Fruit fly (Drosophila melanogaster): Measurements from ENCODE around the gene CG42588.

Gene CG42588

DNA sequence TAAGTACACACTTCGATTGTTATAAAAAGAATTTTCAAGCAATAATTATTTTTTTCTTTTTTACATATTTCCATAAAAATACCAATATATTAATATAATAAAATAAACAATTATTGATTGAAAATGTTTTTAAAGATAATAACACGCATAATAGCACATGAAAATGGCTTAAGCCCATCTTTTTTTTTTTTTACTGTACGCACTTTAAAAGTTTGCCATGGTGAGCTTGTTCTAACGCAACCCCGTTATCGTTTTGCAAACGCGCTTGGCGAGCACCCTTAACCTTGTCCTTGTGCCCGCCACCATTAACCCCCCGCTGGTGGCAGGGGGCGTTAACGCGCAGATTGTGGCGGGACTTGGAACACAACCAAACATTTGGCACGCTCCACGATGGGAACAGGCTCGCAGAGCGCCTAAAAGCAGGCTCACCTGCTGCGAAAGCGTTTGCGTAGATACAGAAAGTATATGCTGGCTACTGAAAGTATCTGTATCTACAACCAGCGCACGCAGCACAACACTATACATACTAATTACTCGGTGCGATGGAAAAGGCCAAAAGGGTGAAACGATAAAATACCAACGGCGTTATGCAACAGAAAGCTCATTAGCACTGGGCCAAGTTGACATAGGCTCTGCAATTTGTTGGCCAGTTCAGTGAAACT is 19.9 kb downstream of the CG42588 start (continued):
- no peak for TF ChIP-seq dati (GFP tag; IDR thresholded peaks at IDR 0.05)
- no peak for TF ChIP-seq Dek (tag; optimal IDR thresholded peaks at IDR 0.05)
- no peak for TF ChIP-seq CG8089 (GFP tag; optimal IDR thresholded peaks at IDR 0.05)
- no peak for TF ChIP-seq salm (tag; optimal IDR thresholded peaks at IDR 0.05)
- TF ChIP-seq CG1602 (GFP tag; optimal IDR thresholded peaks at IDR 0.05) = no peak
- no peak for TF ChIP-seq grn (GFP tag; optimal IDR thresholded peaks at IDR 0.05)
- no peak for TF ChIP-seq CG6683 (GFP tag; optimal IDR thresholded peaks at IDR 0.05)
- TF ChIP-seq otp (GFP tag; IDR thresholded peaks at IDR 0.05) = no peak
- TF ChIP-seq al (GFP tag; IDR thresholded peaks at IDR 0.05) = no peak
- TF ChIP-seq az2 (GFP tag; optimal IDR thresholded peaks at IDR 0.05) = no peak
- no peak for TF ChIP-seq CG11398 (GFP tag; optimal IDR thresholded peaks at IDR 0.05)
- TF ChIP-seq C15 (GFP tag; IDR thresholded peaks at IDR 0.05) = no peak
- TF ChIP-seq dimm (GFP tag; IDR thresholded peaks at IDR 0.05) = no peak
- TF ChIP-seq MBD-R2 (GFP tag; IDR thresholded peaks at IDR 0.05) = no peak
- peak; percentile 16 for TF ChIP-seq Sox100B (GFP tag; optimal IDR thresholded peaks at IDR 0.05)
- TF ChIP-seq luna (GFP tag; optimal IDR thresholded peaks at IDR 0.05) = no peak
- TF ChIP-seq CG18619 (GFP tag; optimal IDR thresholded peaks at IDR 0.05) = no peak
- no peak for TF ChIP-seq Hmr (GFP tag; optimal IDR thresholded peaks at IDR 0.05)
- no peak for TF ChIP-seq PHDP (tag; optimal IDR thresholded peaks at IDR 0.05)
- TF ChIP-seq lbe (GFP tag; optimal IDR thresholded peaks at IDR 0.05) = no peak
- TF ChIP-seq gsb-n (tag; optimal IDR thresholded peaks at IDR 0.05) = no peak
- TF ChIP-seq CG15073 (GFP tag; optimal IDR thresholded peaks at IDR 0.05) = no peak
- TF ChIP-seq crol (GFP tag; IDR thresholded peaks at IDR 0.05) = peak; percentile 54; the same call in 1 of the 2 replicates
- no peak for TF ChIP-seq TFAM (GFP tag; optimal IDR thresholded peaks at IDR 0.05)
- no peak for TF ChIP-seq CG9876 (GFP tag; optimal IDR thresholded peaks at IDR 0.05)
- no peak for TF ChIP-seq sim (GFP tag; IDR thresholded peaks at IDR 0.05)
- TF ChIP-seq peb (GFP tag; IDR thresholded peaks at IDR 0.05) = no peak
- TF ChIP-seq CG3065 (GFP tag; optimal IDR thresholded peaks at IDR 0.05) = no peak
- TF ChIP-seq pita (GFP tag; optimal IDR thresholded peaks at IDR 0.05) = no peak
- no peak for TF ChIP-seq Fer2 (tag; optimal IDR thresholded peaks at IDR 0.05)
- no peak for TF ChIP-seq gro (GFP tag; optimal IDR thresholded peaks at IDR 0.05)
- peak; percentile 20 for TF ChIP-seq CG11504 (tag; optimal IDR thresholded peaks at IDR 0.05)
- no peak for TF ChIP-seq dan (GFP tag; IDR thresholded peaks at IDR 0.05)
- no peak for TF ChIP-seq yki (optimal IDR thresholded peaks at IDR 0.05)
- no peak for TF ChIP-seq CG10321 (GFP tag; IDR thresholded peaks at IDR 0.05)
- 0 out of 2 replicates have a peak, but pooled peaks have one; percentile 23 for TF ChIP-seq gt (GFP tag; IDR thresholded peaks at IDR 0.05)
- TF ChIP-seq mam (GFP tag; optimal IDR thresholded peaks at IDR 0.05) = no peak
- no peak for TF ChIP-seq CG10366 (GFP tag; IDR thresholded peaks at IDR 0.05)
- TF ChIP-seq CG8944 (GFP tag; optimal IDR thresholded peaks at IDR 0.05) = no peak
- no peak for TF ChIP-seq cwo (GFP tag; optimal IDR thresholded peaks at IDR 0.05)
- no peak for TF ChIP-seq tup (GFP tag; optimal IDR thresholded peaks at IDR 0.05)
- no peak for TF ChIP-seq zen2 (GFP tag; IDR thresholded peaks at IDR 0.05; ENCODE audit: partially characterized antibody)
- no peak for TF ChIP-seq CG2875 (GFP tag; optimal IDR thresholded peaks at IDR 0.05)
- TF ChIP-seq Oli (tag; optimal IDR thresholded peaks at IDR 0.05) = no peak
- peak; percentile 29 for TF ChIP-seq CG12071 (GFP tag; optimal IDR thresholded peaks at IDR 0.05)
- no peak for TF ChIP-seq Hr3 (GFP tag; optimal IDR thresholded peaks at IDR 0.05)
- TF ChIP-seq en (GFP tag; optimal IDR thresholded peaks at IDR 0.05) = no peak
- no peak for TF ChIP-seq CG7786 (GFP tag; optimal IDR thresholded peaks at IDR 0.05)
- TF ChIP-seq CG4854 (GFP tag; optimal IDR thresholded peaks at IDR 0.05) = no peak
- no peak for TF ChIP-seq Chrac-16 (GFP tag; optimal IDR thresholded peaks at IDR 0.05)
- no peak for TF ChIP-seq vnd (GFP tag; IDR thresholded peaks at IDR 0.05; ENCODE audit: partially characterized antibody)
- no peak for TF ChIP-seq CG6254 (GFP tag; optimal IDR thresholded peaks at IDR 0.05)
